Fruit fly (Drosophila melanogaster) whole organism: ENCODE data around the gene IP3K2.

Experiments
- CG8478 ChIP-seq: fragments of >200 bp; optimal IDR thresholded peaks from 2 replicates; lab custom pipeline; 2018; ENCODE audit warnings: inconsistent platforms
- pan ChIP-seq: fragments of >200 bp; optimal IDR thresholded peaks from 2 replicates; lab custom pipeline; 2017
- usp ChIP-seq: fragments of >200 bp; optimal IDR thresholded peaks from 2 replicates; lab custom pipeline; 2017; ENCODE audit warnings: missing biosample characterization, missing genetic modification characterization, mixed read lengths

dm6 chrX:13368149-13368548, 64.7 kb downstream of the IP3K2 start, which contains the start of gene dmrt11E:
- TF ChIP-seq pan (lab: Kevin White, UChicago), result no peak
- no peak for TF ChIP-seq CG8478 (lab: Kevin White, UChicago)
- no peak for TF ChIP-seq usp
